Worm (Caenorhabditis elegans) whole organism, late embryonic: ENCODE measurements around the gene Y60A9A.1.

Source experiments
- C08G9.2 ChIP-seq: sonication (generic microtip); optimal IDR thresholded peaks from 2 replicates; lab custom pipeline; 2016; ENCODE audit warnings: mild to moderate bottlenecking, missing genetic modification characterization, moderate library complexity, missing compliant biosample characterization
- F13H6.1 ChIP-seq: sonication (generic microtip); optimal IDR thresholded peaks from 2 replicates; lab custom pipeline; 2016; ENCODE audit warnings: missing genetic modification characterization, missing compliant biosample characterization
- K02D7.2 ChIP-seq: sonication (generic microtip); optimal IDR thresholded peaks from 2 replicates; lab custom pipeline; 2017; ENCODE audit warnings: mild to moderate bottlenecking, missing genetic modification characterization, missing compliant biosample characterization
- ceh-19 ChIP-seq: fragments of 200-800 bp; sonication (Bioruptor generic); optimal IDR thresholded peaks from 2 replicates; lab custom pipeline; 2018; ENCODE audit warnings: mild to moderate bottlenecking, missing genetic modification characterization, missing compliant biosample characterization
- ceh-24 ChIP-seq: sonication (generic microtip); optimal IDR thresholded peaks from 2 replicates; lab custom pipeline; 2016; ENCODE audit warnings: mild to moderate bottlenecking, missing genetic modification characterization, missing compliant biosample characterization
- ceh-30 ChIP-seq: fragments of 150-350 bp; optimal IDR thresholded peaks from 2 replicates; lab custom pipeline; 2014; ENCODE audit warnings: missing biosample characterization, missing genetic modification characterization
- ceh-34 ChIP-seq: sonication (generic microtip); optimal IDR thresholded peaks from 2 replicates; lab custom pipeline; 2016; ENCODE audit warnings: mild to moderate bottlenecking, missing genetic modification characterization, missing compliant biosample characterization
- ceh-48 ChIP-seq: sonication (generic microtip); optimal IDR thresholded peaks from 2 replicates; lab custom pipeline; 2016; ENCODE audit warnings: missing genetic modification characterization, inconsistent platforms, missing compliant biosample characterization
- dve-1 ChIP-seq: sonication (generic microtip); optimal IDR thresholded peaks from 2 replicates; lab custom pipeline; 2017; ENCODE audit warnings: antibody characterized with exemption, mild to moderate bottlenecking, missing genetic modification characterization, missing compliant biosample characterization
- ets-4 ChIP-seq: sonication (generic microtip); optimal IDR thresholded peaks from 2 replicates; lab custom pipeline; 2016; ENCODE audit warnings: missing genetic modification characterization, missing compliant biosample characterization
- eyg-1 ChIP-seq: sonication (generic microtip); optimal IDR thresholded peaks from 2 replicates; lab custom pipeline; 2016; ENCODE audit warnings: missing genotype, missing genetic modification characterization, missing compliant biosample characterization
- gmeb-2 ChIP-seq: sonication (generic microtip); optimal IDR thresholded peaks from 2 replicates; lab custom pipeline; 2016; ENCODE audit warnings: missing genetic modification characterization, inconsistent platforms, missing compliant biosample characterization
- hlh-13 ChIP-seq: fragments of 200-800 bp; sonication (Bioruptor generic); optimal IDR thresholded peaks from 2 replicates; lab custom pipeline; 2018; ENCODE audit warnings: mild to moderate bottlenecking, missing genetic modification characterization, missing compliant biosample characterization
- hlh-30 ChIP-seq: sonication (generic microtip); optimal IDR thresholded peaks from 2 replicates; lab custom pipeline; 2017; ENCODE audit warnings: antibody characterized with exemption, missing genetic modification characterization, missing compliant biosample characterization; ENCODE audit not compliant: insufficient read depth
- lin-11 ChIP-seq: fragments of 200-800 bp; sonication (Bioruptor generic); optimal IDR thresholded peaks from 2 replicates; lab custom pipeline; 2018; ENCODE audit warnings: mild to moderate bottlenecking, missing genetic modification characterization, missing compliant biosample characterization
- madf-2 ChIP-seq: sonication (generic microtip); optimal IDR thresholded peaks from 2 replicates; lab custom pipeline; 2017; ENCODE audit warnings: missing genetic modification characterization, missing compliant biosample characterization
- nhr-232 ChIP-seq: sonication (generic microtip); optimal IDR thresholded peaks from 2 replicates; lab custom pipeline; 2016; ENCODE audit warnings: missing genetic modification characterization, missing compliant biosample characterization
- odd-2 ChIP-seq: sonication (generic microtip); optimal IDR thresholded peaks from 2 replicates; lab custom pipeline; 2017; ENCODE audit warnings: antibody characterized with exemption, mild to moderate bottlenecking, missing genetic modification characterization, missing compliant biosample characterization
- pax-1 ChIP-seq: fragments of 150-350 bp; optimal IDR thresholded peaks from 2 replicates; lab custom pipeline; 2014; ENCODE audit warnings: missing biosample characterization, missing genetic modification characterization
- pha-2 ChIP-seq: sonication (generic microtip); optimal IDR thresholded peaks from 2 replicates; lab custom pipeline; 2017; ENCODE audit warnings: mild to moderate bottlenecking, missing genetic modification characterization, missing compliant biosample characterization
- pha-4 ChIP-seq: fragments of 150-350 bp; optimal IDR thresholded peaks from 2 replicates; lab custom pipeline; 2018; ENCODE audit warnings: missing biosample characterization, missing genetic modification reagents, missing genetic modification characterization
- sox-2 ChIP-seq: fragments of 200-800 bp; sonication (Bioruptor generic); IDR thresholded peaks from 2 replicates; pipeline ENCODE4 v1.3.6; 2022; ENCODE audit warnings: missing genetic modification reagents, missing genetic modification characterization, missing compliant biosample characterization
- syd-9 ChIP-seq: sonication (generic microtip); optimal IDR thresholded peaks from 2 replicates; lab custom pipeline; 2016; ENCODE audit warnings: mild to moderate bottlenecking, missing genetic modification characterization, moderate library complexity, missing compliant biosample characterization
- tbx-2 ChIP-seq: sonication (generic microtip); optimal IDR thresholded peaks from 2 replicates; lab custom pipeline; 2016; ENCODE audit warnings: missing genetic modification characterization, missing compliant biosample characterization
- tbx-7 ChIP-seq: sonication (generic microtip); optimal IDR thresholded peaks from 2 replicates; lab custom pipeline; 2016; ENCODE audit warnings: missing genotype, missing genetic modification characterization, missing compliant biosample characterization
- ttx-3 ChIP-seq: sonication (generic microtip); optimal IDR thresholded peaks from 2 replicates; lab custom pipeline; 2016; ENCODE audit warnings: missing genetic modification reagents, missing genetic modification characterization, missing compliant biosample characterization
- unc-42 ChIP-seq: sonication (generic microtip); optimal IDR thresholded peaks from 2 replicates; lab custom pipeline; 2016; ENCODE audit warnings: missing genotype, missing genetic modification characterization, missing compliant biosample characterization
- unc-86 ChIP-seq: sonication (generic microtip); optimal IDR thresholded peaks from 2 replicates; lab custom pipeline; 2016; ENCODE audit warnings: missing genetic modification characterization, missing compliant biosample characterization
- zip-5 ChIP-seq: sonication (generic microtip); optimal IDR thresholded peaks from 2 replicates; lab custom pipeline; 2016; ENCODE audit warnings: missing genetic modification characterization, missing compliant biosample characterization

Y60A9A.1 gene

ce11 chrX:14356683-14357287 lies 20.3 kb downstream of the Y60A9A.1 start:
- peak; percentile 100 for TF ChIP-seq unc-42 (tag; lab: Kevin White, UChicago)
- no peak for TF ChIP-seq zip-5 (tag; lab: Kevin White, UChicago)

ce11 chrX:14355034-14355433 lies 22.0 kb downstream of the Y60A9A.1 start:
- no peak for TF ChIP-seq ceh-30 (tag; lab: Kevin White, UChicago)
- TF ChIP-seq sox-2 (GFP tag; lab: Robert Waterston, UW): no peak
- no peak for TF ChIP-seq odd-2 (tag; lab: Kevin White, UChicago)
- no peak for TF ChIP-seq pax-1
- no peak for TF ChIP-seq lin-11
- TF ChIP-seq unc-86 (tag; lab: Kevin White, UChicago): no peak
- no peak for TF ChIP-seq syd-9 (tag; lab: Kevin White, UChicago)
- TF ChIP-seq eyg-1 (tag; lab: Kevin White, UChicago): no peak
- TF ChIP-seq pha-2: no peak
- TF ChIP-seq pha-4 (tag; lab: Kevin White, UChicago): no peak
- no peak for TF ChIP-seq F13H6.1 (tag; lab: Kevin White, UChicago)
- TF ChIP-seq, all 69 proteins: peak for 0

- no peak for TF ChIP-seq dve-1 (tag; lab: Kevin White, UChicago)
- no peak for TF ChIP-seq nhr-232
- TF ChIP-seq tbx-2 (tag; lab: Kevin White, UChicago): no peak
- no peak for TF ChIP-seq ceh-48 (tag; lab: Kevin White, UChicago)
- no peak for TF ChIP-seq ceh-30 (tag; lab: Kevin White, UChicago)
- no peak for TF ChIP-seq C08G9.2 (tag; lab: Kevin White, UChicago)
Observed at ce11 chrX:14349690-14350168, 27.3 kb downstream of the Y60A9A.1 start, which contains the start of gene wdr-5.2. Gene wdr-5.2, plus strand, starts transcription at chrX:14350118.

- TF ChIP-seq ceh-19 (GFP tag; lab: Kevin White, UChicago): no peak
- no peak for TF ChIP-seq ceh-24 (tag; lab: Kevin White, UChicago)
- no peak for TF ChIP-seq syd-9 (tag; lab: Kevin White, UChicago)
- no peak for TF ChIP-seq ttx-3 (tag; lab: Kevin White, UChicago)
- TF ChIP-seq tbx-7 (tag; lab: Kevin White, UChicago): no peak
- TF ChIP-seq gmeb-2: no peak
- TF ChIP-seq lin-11: no peak
- TF ChIP-seq hlh-13 (GFP tag; lab: Kevin White, UChicago): no peak
- TF ChIP-seq ets-4 (tag; lab: Kevin White, UChicago): no peak
Observed at ce11 chrX:14347573-14347972, 29.5 kb downstream of the Y60A9A.1 start, which contains the start of gene K04G11.3. Gene K04G11.3, minus strand, starts transcription at chrX:14347673.

ce11 chrX:14340381-14340780 lies 36.7 kb downstream of the Y60A9A.1 start, which contains the start of gene sel-7:
Gene sel-7, minus strand, starts transcription at chrX:14340481.
- TF ChIP-seq ceh-48 (tag; lab: Kevin White, UChicago) (no peak), gmeb-2 (no peak), hlh-30 (tag; lab: Kevin White, UChicago) (no peak)

- TF ChIP-seq ttx-3 (tag; lab: Kevin White, UChicago): no peak
- no peak for TF ChIP-seq madf-2 (tag; lab: Kevin White, UChicago)
- TF ChIP-seq sox-2 (GFP tag; lab: Robert Waterston, UW): no peak
- TF ChIP-seq ceh-34 (tag; lab: Kevin White, UChicago): no peak
- TF ChIP-seq odd-2 (tag; lab: Kevin White, UChicago): no peak
- no peak for TF ChIP-seq K02D7.2 (tag; lab: Kevin White, UChicago)
Observed at ce11 chrX:14339723-14340122, 37.3 kb downstream of the Y60A9A.1 start.
